Worm (Caenorhabditis elegans) whole organism, L2 larva: ENCODE data around the gene F52H2.15.

Experiments used
- C34F6.9 ChIP-seq: fragments of 150-350 bp; optimal IDR thresholded peaks from 2 replicates; lab custom pipeline; 2014; ENCODE audit warnings: missing biosample characterization, missing genetic modification characterization
- F13H6.1 ChIP-seq: sonication (generic microtip); optimal IDR thresholded peaks from 2 replicates; lab custom pipeline; 2016; ENCODE audit warnings: missing genetic modification characterization, missing compliant biosample characterization
- R02D3.7 ChIP-seq: fragments of 150-350 bp; optimal IDR thresholded peaks from 2 replicates; lab custom pipeline; 2014; ENCODE audit warnings: missing biosample characterization, missing genetic modification characterization
- Y55F3AM.14 ChIP-seq: fragments of 200-800 bp; sonication (Bioruptor generic); optimal IDR thresholded peaks from 2 replicates; lab custom pipeline; 2018; ENCODE audit warnings: mild to moderate bottlenecking, missing genetic modification characterization, missing compliant biosample characterization
- alr-1 ChIP-seq: fragments of 150-350 bp; optimal IDR thresholded peaks from 2 replicates; lab custom pipeline; 2014; ENCODE audit warnings: missing biosample characterization, missing genetic modification characterization
- aly-2 ChIP-seq: fragments of 150-350 bp; optimal IDR thresholded peaks from 2 replicates; lab custom pipeline; 2014; ENCODE audit warnings: missing biosample characterization, missing genetic modification characterization
- ama-1 ChIP-seq: fragments of 150-350 bp; optimal IDR thresholded peaks from 2 replicates; lab custom pipeline; 2018; ENCODE audit warnings: inconsistent platforms
- crh-2 ChIP-seq: sonication (generic microtip); optimal IDR thresholded peaks from 2 replicates; lab custom pipeline; 2017; ENCODE audit warnings: missing biosample characterization, missing genetic modification characterization
- fos-1 ChIP-seq: fragments of 150-350 bp; optimal IDR thresholded peaks from 2 replicates; lab custom pipeline; 2014; ENCODE audit warnings: missing biosample characterization, missing genetic modification characterization
- gmeb-1 ChIP-seq: fragments of 150-350 bp; optimal IDR thresholded peaks from 2 replicates; lab custom pipeline; 2014; ENCODE audit warnings: missing biosample characterization, missing genetic modification characterization
- lin-11 ChIP-seq: fragments of 150-350 bp; sonication (generic microtip); optimal IDR thresholded peaks from 2 replicates; lab custom pipeline; 2014; ENCODE audit warnings: missing biosample characterization, missing genetic modification characterization, inconsistent platforms, mixed read lengths
- lin-13 ChIP-seq: fragments of 150-350 bp; optimal IDR thresholded peaks from 2 replicates; lab custom pipeline; 2014; ENCODE audit warnings: missing biosample characterization, missing genetic modification reagents, missing genetic modification characterization
- lin-39 ChIP-seq: fragments of 150-350 bp; optimal IDR thresholded peaks from 2 replicates; lab custom pipeline; 2014; ENCODE audit warnings: missing biosample characterization, missing genetic modification reagents, missing genetic modification characterization
- lsy-2 ChIP-seq, 2 experiments: fragments of 150-350 bp in 1 of 2; sonication (generic microtip) in 1 of 2; optimal IDR thresholded peaks; 2 replicates each; lab custom pipeline; 2014 to 2017; ENCODE audit warnings: missing biosample characterization in 2 of 2, missing genetic modification characterization in 2 of 2
- mab-5 ChIP-seq: fragments of 150-350 bp; optimal IDR thresholded peaks from 2 replicates; lab custom pipeline; 2014; ENCODE audit warnings: missing biosample characterization, missing genetic modification characterization
- mbf-1 ChIP-seq: sonication (generic microtip); optimal IDR thresholded peaks from 2 replicates; lab custom pipeline; 2017; ENCODE audit warnings: missing biosample characterization, missing genetic modification characterization
- mdl-1 ChIP-seq, 2 experiments: fragments of 150-350 bp in 1 of 2; sonication (generic microtip) in 1 of 2; optimal IDR thresholded peaks; 2 replicates each; lab custom pipeline; 2017; ENCODE audit warnings: missing biosample characterization in 2 of 2, missing genetic modification characterization in 2 of 2
- nhr-11 ChIP-seq: fragments of 150-350 bp; optimal IDR thresholded peaks from 2 replicates; lab custom pipeline; 2014; ENCODE audit warnings: missing biosample characterization, missing genetic modification characterization
- nhr-12 ChIP-seq: fragments of 150-350 bp; optimal IDR thresholded peaks from 2 replicates; lab custom pipeline; 2014; ENCODE audit warnings: missing biosample characterization, missing genetic modification characterization
- nhr-129 ChIP-seq: fragments of 150-350 bp; optimal IDR thresholded peaks from 2 replicates; lab custom pipeline; 2014; ENCODE audit warnings: missing biosample characterization, missing genetic modification characterization
- nhr-23 ChIP-seq: fragments of 150-350 bp; optimal IDR thresholded peaks from 2 replicates; lab custom pipeline; 2014; ENCODE audit warnings: missing biosample characterization, missing genetic modification reagents, missing genetic modification characterization
- nhr-237 ChIP-seq: fragments of 150-350 bp; optimal IDR thresholded peaks from 2 replicates; lab custom pipeline; 2014; ENCODE audit warnings: missing biosample characterization, missing genetic modification characterization
- nhr-6 ChIP-seq: fragments of 150-350 bp; optimal IDR thresholded peaks from 2 replicates; lab custom pipeline; 2014; ENCODE audit warnings: missing biosample characterization, missing genetic modification characterization
- peb-1 ChIP-seq: fragments of 150-350 bp; optimal IDR thresholded peaks from 2 replicates; lab custom pipeline; 2014; ENCODE audit warnings: missing biosample characterization, missing genetic modification characterization
- sem-4 ChIP-seq: fragments of 150-350 bp; optimal IDR thresholded peaks from 2 replicates; lab custom pipeline; 2014; ENCODE audit warnings: missing biosample characterization, missing genetic modification reagents, missing genetic modification characterization
- skn-1 ChIP-seq: sonication (generic microtip); optimal IDR thresholded peaks from 2 replicates; lab custom pipeline; 2017; ENCODE audit warnings: missing biosample characterization, missing genetic modification characterization
- sma-3 ChIP-seq: sonication (generic microtip); optimal IDR thresholded peaks from 2 replicates; lab custom pipeline; 2016; ENCODE audit warnings: missing genetic modification reagents, missing genetic modification characterization, missing compliant biosample characterization
- sma-9 ChIP-seq, 2 experiments: fragments of 150-350 bp in 1 of 2; sonication (generic microtip) in 1 of 2; optimal IDR thresholded peaks; 2 replicates each; lab custom pipeline; 2014 to 2016; ENCODE audit warnings: missing genetic modification characterization in 2 of 2, mild to moderate bottlenecking in 1 of 2, missing biosample characterization in 1 of 2, missing compliant biosample characterization in 1 of 2, missing genetic modification reagents in 1 of 2, moderate library complexity in 1 of 2
- snpc-4 ChIP-seq: fragments of 150-350 bp; optimal IDR thresholded peaks from 2 replicates; lab custom pipeline; 2014; ENCODE audit warnings: missing biosample characterization, missing genetic modification characterization
- unc-55 ChIP-seq: fragments of 150-350 bp; sonication (generic microtip); optimal IDR thresholded peaks from 3 replicates; lab custom pipeline; 2014; ENCODE audit warnings: missing biosample characterization, missing genetic modification reagents, missing genetic modification characterization
- zag-1 ChIP-seq: fragments of 150-350 bp; optimal IDR thresholded peaks from 2 replicates; lab custom pipeline; 2014; ENCODE audit warnings: missing biosample characterization, missing genetic modification characterization
- ztf-4 ChIP-seq: fragments of 150-350 bp; optimal IDR thresholded peaks from 2 replicates; lab custom pipeline; 2014; ENCODE audit warnings: missing biosample characterization, missing genetic modification characterization

F52H2.15 gene

DNA sequence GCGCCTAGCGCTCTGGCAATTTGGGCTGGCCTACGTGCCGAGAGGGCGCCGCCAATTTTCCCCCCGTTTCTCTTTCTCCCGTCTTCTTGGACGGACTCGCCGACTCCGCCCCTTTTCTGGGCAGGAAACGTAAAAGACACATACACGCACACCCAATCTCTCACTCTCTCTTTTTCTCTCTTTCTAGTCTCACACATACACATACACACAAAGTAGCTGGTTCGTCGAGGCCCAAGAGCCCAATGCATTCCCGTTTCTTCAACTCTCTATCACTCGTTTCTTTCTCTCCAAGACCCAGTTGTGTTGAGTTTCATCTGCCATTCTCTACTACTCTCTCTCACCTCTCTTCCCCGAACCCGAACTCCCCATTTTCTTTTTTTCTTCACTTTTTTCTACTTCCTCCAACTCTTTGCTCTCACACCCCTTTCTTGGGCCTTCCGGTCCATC is 33.7 kb downstream of the F52H2.15 start:
- TF ChIP-seq unc-55 (GFP tag; lab: Kevin White, UChicago) (peak; percentile 84), nhr-237 (tag; lab: Kevin White, UChicago) (no peak), mab-5 (peak; percentile 26), lin-11 (tag; lab: Kevin White, UChicago) (peak; percentile 1), snpc-4 (peak; percentile 37), C34F6.9 (tag; lab: Kevin White, UChicago) (peak; percentile 78), nhr-11 (tag; lab: Kevin White, UChicago) (no peak), sem-4 (tag; lab: Kevin White, UChicago) (peak; percentile 5), Y55F3AM.14 (GFP tag; lab: Kevin White, UChicago) (peak; percentile 49), nhr-6 (peak; percentile 76), nhr-129 (tag; lab: Kevin White, UChicago) (peak; percentile 81), ztf-4 (tag; lab: Kevin White, UChicago) (peak; percentile 75), R02D3.7 (no peak), fos-1 (tag; lab: Kevin White, UChicago) (peak; percentile 28), aly-2 (no peak), lsy-2 (tag; optimal IDR thresholded peaks at IDR 0.05; lab: Kevin White, UChicago) (peak; percentile 52 to 76), lin-13 (GFP tag; lab: Kevin White, UChicago) (peak; percentile 41), crh-2 (peak; percentile 66), sma-9 (GFP tag; optimal IDR thresholded peaks at IDR 0.05; lab: Kevin White, UChicago) (peak; percentile 78), sma-9 (tag; optimal IDR thresholded peaks at IDR 0.05; lab: Kevin White, UChicago) (no peak), F13H6.1 (tag; lab: Kevin White, UChicago) (peak; percentile 90), mdl-1 (tag; optimal IDR thresholded peaks at IDR 0.05; lab: Kevin White, UChicago) (peak in 1 of 2 experiments; percentile 56), sma-3 (GFP tag; lab: Kevin White, UChicago) (peak; percentile 5), nhr-23 (no peak), zag-1 (tag; lab: Kevin White, UChicago) (peak; percentile 86)

DNA sequence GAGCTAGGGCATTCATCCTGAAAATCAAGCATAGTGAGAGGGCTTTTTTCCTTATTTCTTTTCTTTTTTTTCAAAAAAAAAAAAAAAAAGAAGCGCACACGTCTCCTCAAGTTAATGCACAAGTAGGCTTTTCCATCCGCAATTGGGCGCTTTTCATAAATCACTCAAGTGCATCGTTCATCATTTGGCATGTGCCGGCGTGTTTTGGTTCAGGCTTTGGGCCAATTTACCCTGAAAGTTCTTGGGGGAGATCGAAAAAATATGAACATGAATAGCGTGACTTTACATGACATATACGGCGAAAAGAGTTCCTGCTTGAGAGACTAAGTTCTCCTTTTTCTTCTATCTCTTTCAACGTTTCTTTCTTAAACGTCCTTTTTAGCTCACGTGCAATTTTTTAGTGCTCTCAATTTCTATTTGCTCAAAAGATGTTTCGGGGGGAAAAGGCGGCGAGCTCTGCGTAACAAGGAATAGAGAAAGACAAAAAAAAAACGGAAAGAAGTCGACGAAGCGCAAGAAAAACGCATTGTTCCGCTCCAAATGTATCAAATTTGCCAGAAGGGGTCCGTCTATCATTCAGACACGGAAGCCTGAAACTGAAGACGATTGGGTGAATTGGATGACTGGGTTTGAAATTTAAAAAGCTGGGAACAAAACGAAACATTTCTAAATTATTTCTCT is 36.0 kb downstream of the F52H2.15 start:
- TF ChIP-seq mab-5 = peak; percentile 58
- TF ChIP-seq F13H6.1 (tag; lab: Kevin White, UChicago) = peak; percentile 4
- peak; percentile 1 for TF ChIP-seq C34F6.9 (tag; lab: Kevin White, UChicago)
- TF ChIP-seq peb-1 (tag; lab: Kevin White, UChicago) = no peak

DNA sequence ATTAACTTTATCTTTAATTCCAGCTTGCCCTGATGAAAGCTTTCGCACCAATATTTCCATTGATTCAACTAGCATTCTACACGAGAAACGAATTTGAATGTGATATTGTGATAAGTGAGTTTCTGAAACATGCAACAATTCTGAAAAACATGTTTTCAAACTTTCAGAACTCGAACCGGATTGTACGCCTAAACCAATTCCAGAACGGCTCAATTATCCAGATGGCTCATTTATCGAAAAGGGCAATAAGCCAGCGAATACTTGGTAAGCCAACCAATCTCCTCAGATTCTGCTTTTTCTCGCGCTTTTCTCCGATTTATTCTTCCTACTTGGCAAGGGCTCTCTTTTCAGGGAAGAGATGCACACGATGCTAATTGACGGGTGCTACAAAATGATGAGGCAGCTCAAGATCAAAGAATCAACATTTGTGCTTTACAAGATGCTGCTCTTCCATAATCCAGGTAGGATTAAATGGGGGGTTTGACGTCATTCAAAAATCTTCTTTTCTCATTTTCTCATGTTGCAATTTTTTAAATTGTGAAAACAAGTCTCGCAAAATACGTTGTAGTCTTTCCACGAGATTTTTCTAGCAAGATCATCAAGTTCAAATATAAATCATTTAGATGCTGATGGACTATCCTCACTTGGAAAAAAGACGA is 39.3 kb downstream of the F52H2.15 start:
- TF ChIP-seq sma-9 (GFP tag; optimal IDR thresholded peaks at IDR 0.05; lab: Kevin White, UChicago) (peak; percentile 54), sma-9 (tag; optimal IDR thresholded peaks at IDR 0.05; lab: Kevin White, UChicago) (no peak), Y55F3AM.14 (GFP tag; lab: Kevin White, UChicago) (peak; percentile 22), nhr-12 (no peak), lin-39 (tag; lab: Kevin White, UChicago) (no peak), lsy-2 (tag; optimal IDR thresholded peaks at IDR 0.05; lab: Kevin White, UChicago) (peak in 1 of 2 experiments; percentile 46), unc-55 (GFP tag; lab: Kevin White, UChicago) (peak; percentile 90), C34F6.9 (tag; lab: Kevin White, UChicago) (peak; percentile 13), skn-1 (no peak), mab-5 (peak; percentile 55), sma-3 (GFP tag; lab: Kevin White, UChicago) (no peak), ama-1 (lab: Kevin White, UChicago) (peak; percentile 5)

DNA sequence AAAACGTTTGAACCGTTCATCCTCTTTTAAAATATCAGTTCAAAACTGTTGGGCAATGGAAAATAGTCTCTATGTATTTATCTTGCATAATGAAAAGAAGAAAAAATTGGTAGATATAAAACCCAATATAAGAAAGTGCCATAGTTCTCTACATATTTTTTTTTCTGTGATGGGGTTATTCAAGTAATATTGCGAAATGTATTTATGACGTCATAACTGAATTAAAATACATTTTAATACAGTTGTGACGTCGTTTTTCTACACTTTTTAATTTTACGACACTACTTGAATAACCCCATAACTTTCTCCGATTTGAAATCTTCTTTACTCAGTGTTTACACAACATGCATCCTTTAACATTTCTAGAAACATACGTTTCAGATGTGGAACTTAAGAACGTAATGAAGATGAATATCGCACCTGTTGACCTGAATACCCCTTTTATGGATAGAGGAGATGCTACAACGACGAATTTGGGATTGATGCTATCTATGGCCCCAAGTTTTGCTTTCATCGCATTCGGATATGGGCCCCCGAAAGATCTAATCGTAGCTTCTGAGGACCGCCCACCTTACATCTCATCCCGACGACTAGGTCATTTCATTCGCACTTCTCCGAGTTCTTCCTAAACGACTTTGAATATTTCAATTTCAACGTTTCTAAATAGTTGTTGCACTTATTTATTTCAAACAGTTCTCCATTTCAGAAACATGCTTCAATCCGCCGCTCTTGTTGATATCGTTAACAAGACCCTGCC is 42.5 kb downstream of the F52H2.15 start, which contains the start of gene T03G6.1:
T03G6.1 (plus strand) TSS at position 707 of the 757 bp plus-strand sequence.
- TF ChIP-seq alr-1 (tag; lab: Kevin White, UChicago) = no peak
- no peak for TF ChIP-seq sma-3 (GFP tag; lab: Kevin White, UChicago)
- no peak for TF ChIP-seq gmeb-1 (tag; lab: Kevin White, UChicago)
- TF ChIP-seq mbf-1 = no peak
- TF ChIP-seq snpc-4 = no peak
- TF ChIP-seq sem-4 (tag; lab: Kevin White, UChicago) = no peak
